Worm (Caenorhabditis elegans): Measurements from ENCODE around the gene unc-116.

The unc-116 gene

DNA sequence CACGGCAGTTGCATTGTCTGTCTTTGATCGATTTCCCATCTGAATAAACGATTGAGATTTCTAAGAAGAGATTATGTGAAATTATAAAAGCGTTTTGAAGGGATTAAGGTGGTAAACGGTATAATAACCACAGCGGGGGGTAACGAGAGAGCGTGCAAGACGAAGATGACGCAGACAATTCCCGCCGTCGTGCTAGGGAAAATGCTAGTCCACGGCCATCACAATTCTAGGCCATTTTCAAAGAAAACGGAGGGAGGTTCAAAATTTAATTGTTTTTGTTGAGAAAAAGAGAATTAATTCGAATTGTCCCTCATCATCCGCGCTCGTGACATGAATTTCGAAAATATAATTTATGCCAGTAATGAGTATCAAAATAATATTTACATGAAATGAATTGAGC lies 35.9 kb downstream of the unc-116 start, which contains the start of gene F10E9.11:
Gene F10E9.11, minus strand, starts transcription at position 161 of the 400 bp plus-strand sequence.
- TF ChIP-seq mab-5 (tag; optimal IDR thresholded peaks at IDR 0.05) (peak; percentile 77), nhr-2 (tag; optimal IDR thresholded peaks at IDR 0.05) (peak; percentile 42), sptf-1 (tag; optimal IDR thresholded peaks at IDR 0.05) (peak; percentile 69), flh-1 (GFP tag; optimal IDR thresholded peaks at IDR 0.05) (no peak), hlh-1 (tag; optimal IDR thresholded peaks at IDR 0.05) (no peak), nhr-237 (tag; optimal IDR thresholded peaks at IDR 0.05) (peak; percentile 3), ham-2 (GFP tag; optimal IDR thresholded peaks at IDR 0.05) (peak; percentile 58), nhr-12 (tag; optimal IDR thresholded peaks at IDR 0.05) (no peak), nhr-76 (tag; optimal IDR thresholded peaks at IDR 0.05) (no peak), M03D4.4 (tag; optimal IDR thresholded peaks at IDR 0.05) (no peak), mls-2 (tag; optimal IDR thresholded peaks at IDR 0.05) (peak; percentile 65), tbx-8 (GFP tag; optimal IDR thresholded peaks at IDR 0.05) (peak; percentile 50), ceh-43 (GFP tag; optimal IDR thresholded peaks at IDR 0.05) (peak; percentile 72), pha-4 (tag; optimal IDR thresholded peaks at IDR 0.05) (peak; percentile 21), snpc-4 (tag; optimal IDR thresholded peaks at IDR 0.05) (no peak), unc-120 (tag; optimal IDR thresholded peaks at IDR 0.05; ENCODE audit: poor library complexity, severe bottlenecking) (no peak), ces-1 (GFP tag; optimal IDR thresholded peaks at IDR 0.05) (peak; percentile 75), zip-8 (tag; optimal IDR thresholded peaks at IDR 0.05) (no peak), lsy-2 (tag; optimal IDR thresholded peaks at IDR 0.05) (peak; percentile 79), mep-1 (tag; optimal IDR thresholded peaks at IDR 0.05) (peak; percentile 75), ztf-11 (tag; optimal IDR thresholded peaks at IDR 0.05) (no peak), ceh-39 (tag; optimal IDR thresholded peaks at IDR 0.05) (peak; percentile 20), drap-1 (GFP tag; optimal IDR thresholded peaks at IDR 0.05) (peak; percentile 21), lin-32 (GFP tag; optimal IDR thresholded peaks at IDR 0.05) (no peak), lin-13 (tag; optimal IDR thresholded peaks at IDR 0.05) (peak; percentile 73), elt-1 (tag; optimal IDR thresholded peaks at IDR 0.05; ENCODE audit: borderline replicate concordance, insufficient read depth) (no peak)

DNA sequence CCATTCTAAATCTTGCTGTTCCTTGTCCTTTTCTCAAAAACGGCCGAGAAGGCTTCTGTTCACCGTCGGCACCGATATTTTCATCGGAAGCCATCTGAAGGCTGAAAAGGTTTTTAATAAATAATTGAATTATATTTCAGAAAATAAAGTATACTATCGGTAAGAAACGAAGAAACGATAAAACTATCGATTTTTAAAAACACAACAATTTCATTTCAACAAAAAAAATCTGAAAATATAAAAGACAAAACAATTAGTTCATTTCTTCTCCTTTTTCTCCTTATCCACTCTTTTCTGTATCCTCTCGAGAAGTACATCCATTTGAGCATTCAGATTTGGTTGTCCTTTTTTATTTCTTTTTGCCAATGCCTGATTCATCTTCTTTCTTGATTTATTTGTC lies 36.5 kb downstream of the unc-116 start, which contains the start of gene sas-4:
Gene sas-4, minus strand, starts transcription at position 101 of the 400 bp plus-strand sequence.
- TF ChIP-seq flh-1 (GFP tag; optimal IDR thresholded peaks at IDR 0.05) (no peak), drap-1 (GFP tag; optimal IDR thresholded peaks at IDR 0.05) (no peak), M03D4.4 (tag; optimal IDR thresholded peaks at IDR 0.05) (no peak), sptf-1 (tag; optimal IDR thresholded peaks at IDR 0.05) (no peak), lin-32 (GFP tag; optimal IDR thresholded peaks at IDR 0.05) (no peak), ceh-43 (GFP tag; optimal IDR thresholded peaks at IDR 0.05) (no peak), nhr-28 (tag; optimal IDR thresholded peaks at IDR 0.05) (no peak), ceh-39 (tag; optimal IDR thresholded peaks at IDR 0.05) (no peak), ztf-11 (tag; optimal IDR thresholded peaks at IDR 0.05) (no peak), unc-120 (tag; optimal IDR thresholded peaks at IDR 0.05; ENCODE audit: poor library complexity, severe bottlenecking) (no peak), hlh-1 (tag; optimal IDR thresholded peaks at IDR 0.05) (no peak), elt-3 (tag; optimal IDR thresholded peaks at IDR 0.05) (no peak), ceh-83 (GFP tag; optimal IDR thresholded peaks at IDR 0.05) (no peak), bed-3 (GFP tag; optimal IDR thresholded peaks at IDR 0.05) (no peak), ces-1 (GFP tag; optimal IDR thresholded peaks at IDR 0.05) (no peak)

DNA sequence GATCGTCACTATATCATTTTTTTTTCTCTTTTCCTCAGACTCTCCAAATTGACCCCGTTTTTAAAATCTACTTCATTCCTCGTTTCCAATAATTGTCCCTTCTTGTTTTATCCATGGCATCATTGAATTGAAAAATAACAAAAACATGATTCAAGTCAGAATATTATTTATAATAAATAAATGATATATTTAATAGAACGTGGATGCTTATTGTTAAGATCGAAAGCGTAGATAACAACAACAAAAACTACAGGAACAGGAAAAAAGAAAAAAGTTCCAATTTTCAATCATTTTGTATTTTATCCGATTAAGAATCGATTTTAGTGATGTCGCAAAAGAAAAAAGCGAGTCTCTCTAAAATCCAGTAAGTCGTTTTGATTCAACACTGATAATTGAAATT lies 42.6 kb downstream of the unc-116 start, which contains the start of gene F10E9.2:
Gene F10E9.2, plus strand, starts transcription at position 301 of the 400 bp plus-strand sequence.
- no peak for TF ChIP-seq nhr-28 (tag; optimal IDR thresholded peaks at IDR 0.05)
- TF ChIP-seq ceh-39 (tag; optimal IDR thresholded peaks at IDR 0.05) = no peak
- TF ChIP-seq pha-4 (tag; optimal IDR thresholded peaks at IDR 0.05) = no peak
- TF ChIP-seq zip-8 (tag; optimal IDR thresholded peaks at IDR 0.05) = no peak
- TF ChIP-seq snpc-4 (tag; optimal IDR thresholded peaks at IDR 0.05) = no peak
- TF ChIP-seq mab-5 (tag; optimal IDR thresholded peaks at IDR 0.05) = no peak
- TF ChIP-seq ces-1 (GFP tag; optimal IDR thresholded peaks at IDR 0.05) = no peak
- TF ChIP-seq flh-1 (GFP tag; optimal IDR thresholded peaks at IDR 0.05) = no peak
- TF ChIP-seq ham-2 (GFP tag; optimal IDR thresholded peaks at IDR 0.05) = no peak
- no peak for TF ChIP-seq lsy-2 (tag; optimal IDR thresholded peaks at IDR 0.05)
- no peak for TF ChIP-seq bed-3 (GFP tag; optimal IDR thresholded peaks at IDR 0.05)
- no peak for TF ChIP-seq unc-39 (tag; optimal IDR thresholded peaks at IDR 0.05)
- TF ChIP-seq blmp-1 (tag; optimal IDR thresholded peaks at IDR 0.05) = no peak
- TF ChIP-seq ztf-11 (tag; optimal IDR thresholded peaks at IDR 0.05) = no peak
- no peak for TF ChIP-seq elt-1 (tag; optimal IDR thresholded peaks at IDR 0.05; ENCODE audit: borderline replicate concordance, insufficient read depth)
- no peak for TF ChIP-seq nhr-12 (tag; optimal IDR thresholded peaks at IDR 0.05)
- TF ChIP-seq M03D4.4 (tag; optimal IDR thresholded peaks at IDR 0.05) = no peak

Data from whole organism, mixed stage, embryonic.